Fruit fly (Drosophila melanogaster) whole organism, embryonic: ENCODE results near the gene CG43755.

ENCODE experiments used
- Antp ChIP-seq: fragments of 200-800 bp; sonication (Bioruptor generic); optimal IDR thresholded peaks from 3 replicates; lab custom pipeline; 2016; ENCODE audit warnings: missing biosample characterization, missing genetic modification characterization
- CG11398 ChIP-seq: fragments of 200-800 bp; sonication (Bioruptor generic); optimal IDR thresholded peaks from 2 replicates; lab custom pipeline; 2016; ENCODE audit warnings: missing biosample characterization, missing genetic modification characterization
- CG12769 ChIP-seq: fragments of 200-800 bp; sonication (Bioruptor generic); optimal IDR thresholded peaks from 2 replicates; lab custom pipeline; 2019; ENCODE audit warnings: missing biosample characterization, mild to moderate bottlenecking, missing genetic modification characterization, moderate library complexity
- CG13624 ChIP-seq: fragments of 200-800 bp; sonication (Bioruptor generic); optimal IDR thresholded peaks from 2 replicates; lab custom pipeline; 2016; ENCODE audit warnings: missing biosample characterization, missing genetic modification characterization
- CG13775 ChIP-seq: fragments of 200-800 bp; sonication (Bioruptor generic); optimal IDR thresholded peaks from 3 replicates; lab custom pipeline; 2017; ENCODE audit warnings: missing biosample characterization, mild to moderate bottlenecking, missing genetic modification characterization
- CG15514 ChIP-seq: fragments of 200-800 bp; sonication (Bioruptor generic); optimal IDR thresholded peaks from 3 replicates; lab custom pipeline; 2017; ENCODE audit warnings: missing biosample characterization, missing genetic modification characterization, mild to moderate bottlenecking, moderate library complexity, missing genetic modification reagents
- CG17829 ChIP-seq: fragments of 200-800 bp; optimal IDR thresholded peaks from 2 replicates; lab custom pipeline; 2019; ENCODE audit warnings: missing biosample characterization, mild to moderate bottlenecking, missing genetic modification characterization, moderate library complexity
- CG18599 ChIP-seq: fragments of 200-800 bp; sonication (Bioruptor generic); optimal IDR thresholded peaks from 3 replicates; lab custom pipeline; 2017; ENCODE audit warnings: missing biosample characterization, missing genetic modification characterization, mild to moderate bottlenecking, moderate library complexity, missing genetic modification reagents
- CG18764 ChIP-seq: fragments of 200-800 bp; sonication (Bioruptor generic); optimal IDR thresholded peaks from 3 replicates; lab custom pipeline; 2016; ENCODE audit warnings: missing biosample characterization, missing genetic modification characterization
- CG30020 ChIP-seq: fragments of 200-800 bp; optimal IDR thresholded peaks from 2 replicates; lab custom pipeline; 2019; ENCODE audit warnings: missing biosample characterization, mild to moderate bottlenecking, missing genetic modification characterization, moderate library complexity
- CG32767 ChIP-seq: fragments of 200-800 bp; sonication (Bioruptor generic); IDR thresholded peaks from 2 replicates; pipeline ENCODE4 v1.3.6; 2022; ENCODE audit warnings: missing biosample characterization, missing genetic modification characterization
- CG4730 ChIP-seq: fragments of 200-800 bp; sonication (Bioruptor generic); IDR thresholded peaks from 2 replicates; pipeline ENCODE4 v1.3.6; 2022; ENCODE audit warnings: missing biosample characterization, missing genetic modification characterization
- CG6683 ChIP-seq: fragments of 200-800 bp; sonication (Bioruptor generic); optimal IDR thresholded peaks from 2 replicates; lab custom pipeline; 2017; ENCODE audit warnings: missing biosample characterization, mild to moderate bottlenecking, missing genetic modification characterization, missing genetic modification reagents
- CG7987 ChIP-seq: fragments of 200-800 bp; sonication (Bioruptor generic); optimal IDR thresholded peaks from 2 replicates; lab custom pipeline; 2018; ENCODE audit warnings: missing biosample characterization, mild to moderate bottlenecking, missing genetic modification characterization, moderate library complexity
- CG8290 ChIP-seq, 3 experiments: fragments of 200-800 bp; sonication (Bioruptor generic); optimal IDR thresholded peaks; 2 replicates each; lab custom pipeline; 2016 to 2019; ENCODE audit warnings: missing biosample characterization in 3 of 3, missing genetic modification characterization in 3 of 3, mild to moderate bottlenecking in 2 of 3, moderate library complexity in 1 of 3
- CG9876 ChIP-seq: fragments of 200-800 bp; sonication (Bioruptor generic); optimal IDR thresholded peaks from 2 replicates; lab custom pipeline; 2016; ENCODE audit warnings: missing biosample characterization, missing genetic modification characterization
- CTCF ChIP-seq: fragments of 200-800 bp; sonication (Bioruptor generic); optimal IDR thresholded peaks from 2 replicates; lab custom pipeline; 2017; ENCODE audit warnings: missing biosample characterization, mild to moderate bottlenecking, missing genetic modification characterization, moderate library complexity
- D ChIP-seq, 2 experiments: fragments of 200-800 bp in 1 of 2; fragments of >200 bp in 1 of 2; sonication (Bioruptor generic) in 1 of 2; optimal IDR thresholded peaks; 2 replicates in 1 of 2; 3 replicates in 1 of 2; lab custom pipeline; 2017; ENCODE audit warnings: mild to moderate bottlenecking in 1 of 2, missing biosample characterization in 1 of 2, missing genetic modification characterization in 1 of 2, missing genetic modification reagents in 1 of 2
- Dll ChIP-seq: fragments of 200-800 bp; sonication (Bioruptor generic); IDR thresholded peaks from 4 replicates; pipeline ENCODE4 v1.3.6; 2022; ENCODE audit warnings: missing biosample characterization, missing genetic modification characterization; ENCODE audit not compliant: partially characterized antibody
- Dref ChIP-seq: fragments of 200-800 bp; sonication (Bioruptor generic); IDR thresholded peaks from 2 replicates; pipeline ENCODE4 v1.3.6; 2022; ENCODE audit warnings: missing biosample characterization, missing genetic modification characterization
- Hr3 ChIP-seq: fragments of 200-800 bp; sonication (Bioruptor generic); optimal IDR thresholded peaks from 3 replicates; lab custom pipeline; 2016; ENCODE audit warnings: missing biosample characterization, missing genetic modification characterization
- MESR4 ChIP-seq: fragments of 200-800 bp; sonication (Bioruptor generic); optimal IDR thresholded peaks from 2 replicates; lab custom pipeline; 2018; ENCODE audit warnings: missing biosample characterization, mild to moderate bottlenecking, missing genetic modification characterization, moderate library complexity
- Mad ChIP-seq: fragments of 200-800 bp; sonication (Bioruptor generic); optimal IDR thresholded peaks from 2 replicates; lab custom pipeline; 2016; ENCODE audit warnings: missing biosample characterization, missing genetic modification characterization
- Myb ChIP-seq: fragments of 200-800 bp; sonication (Bioruptor generic); optimal IDR thresholded peaks from 2 replicates; lab custom pipeline; 2016; ENCODE audit warnings: missing biosample characterization, missing genetic modification characterization
- Opbp ChIP-seq: fragments of 200-800 bp; sonication (Bioruptor generic); IDR thresholded peaks from 3 replicates; pipeline ENCODE4 v1.3.6; 2022; ENCODE audit warnings: missing biosample characterization, missing genetic modification characterization; ENCODE audit not compliant: partially characterized antibody
- Sin3A ChIP-seq: fragments of >200 bp; optimal IDR thresholded peaks from 2 replicates; lab custom pipeline; 2018
- ato ChIP-seq: fragments of 200-800 bp; sonication (Bioruptor generic); IDR thresholded peaks from 2 replicates; pipeline ENCODE4 v1.3.6; 2022; ENCODE audit warnings: missing biosample characterization, missing genetic modification characterization; ENCODE audit not compliant: partially characterized antibody
- bab2 ChIP-seq: fragments of 200-800 bp; sonication (Bioruptor generic); optimal IDR thresholded peaks from 2 replicates; lab custom pipeline; 2016; ENCODE audit warnings: missing biosample characterization, missing genetic modification characterization
- bbx ChIP-seq: fragments of 200-800 bp; sonication (Bioruptor generic); IDR thresholded peaks from 2 replicates; pipeline ENCODE4 v1.3.6; 2022; ENCODE audit warnings: missing biosample characterization, missing genetic modification characterization; ENCODE audit not compliant: partially characterized antibody
- bcd ChIP-seq: fragments of 200-800 bp; sonication (Bioruptor generic); optimal IDR thresholded peaks from 2 replicates; lab custom pipeline; 2017; ENCODE audit warnings: missing biosample characterization, mild to moderate bottlenecking, missing genetic modification characterization
- chn ChIP-seq: fragments of 200-800 bp; sonication (Bioruptor generic); optimal IDR thresholded peaks from 2 replicates; lab custom pipeline; 2016; ENCODE audit warnings: missing biosample characterization, missing genetic modification characterization
- crp ChIP-seq, 2 experiments: fragments of 200-800 bp; sonication (Bioruptor generic); optimal IDR thresholded peaks; 2 replicates in 1 of 2; 3 replicates in 1 of 2; lab custom pipeline; 2017; ENCODE audit warnings: missing biosample characterization in 2 of 2, missing genetic modification characterization in 2 of 2, mild to moderate bottlenecking in 1 of 2, moderate library complexity in 1 of 2
- disco-r ChIP-seq: fragments of 200-800 bp; sonication (Bioruptor generic); optimal IDR thresholded peaks from 2 replicates; lab custom pipeline; 2016; ENCODE audit warnings: missing biosample characterization, missing genetic modification characterization
- ems ChIP-seq: fragments of 200-800 bp; sonication (Bioruptor generic); optimal IDR thresholded peaks from 3 replicates; lab custom pipeline; 2016; ENCODE audit warnings: missing biosample characterization, missing genetic modification characterization
- ewg ChIP-seq: fragments of 200-800 bp; sonication (Bioruptor generic); optimal IDR thresholded peaks from 3 replicates; lab custom pipeline; 2017; ENCODE audit warnings: mild to moderate bottlenecking, missing biosample characterization, missing genetic modification reagents, missing genetic modification characterization
- gcm2 ChIP-seq: fragments of 200-800 bp; sonication (Bioruptor generic); optimal IDR thresholded peaks from 2 replicates; lab custom pipeline; 2016; ENCODE audit warnings: missing biosample characterization, missing genetic modification characterization
- her ChIP-seq: fragments of 200-800 bp; sonication (Bioruptor generic); optimal IDR thresholded peaks from 2 replicates; lab custom pipeline; 2016; ENCODE audit warnings: missing biosample characterization, missing genetic modification characterization
- knrl ChIP-seq: fragments of 200-800 bp; sonication (Bioruptor generic); IDR thresholded peaks from 3 replicates; pipeline ENCODE4 v1.3.6; 2022; ENCODE audit warnings: missing biosample characterization, missing genetic modification characterization; ENCODE audit not compliant: partially characterized antibody
- luna ChIP-seq: fragments of 200-800 bp; sonication (Bioruptor generic); optimal IDR thresholded peaks from 2 replicates; lab custom pipeline; 2016; ENCODE audit warnings: missing biosample characterization, missing genetic modification characterization
- nmo ChIP-seq: fragments of 200-800 bp; sonication (Bioruptor generic); optimal IDR thresholded peaks from 2 replicates; lab custom pipeline; 2018; ENCODE audit warnings: missing biosample characterization, mild to moderate bottlenecking, missing genetic modification characterization, moderate library complexity
- nom ChIP-seq: fragments of 200-800 bp; sonication (Bioruptor generic); optimal IDR thresholded peaks from 2 replicates; lab custom pipeline; 2017; ENCODE audit warnings: missing biosample characterization, missing genetic modification characterization, mild to moderate bottlenecking, moderate library complexity, missing genetic modification reagents
- phol ChIP-seq: fragments of 200-800 bp; sonication (Bioruptor generic); optimal IDR thresholded peaks from 3 replicates; lab custom pipeline; 2018; ENCODE audit warnings: missing biosample characterization, mild to moderate bottlenecking, missing genetic modification characterization, moderate library complexity
- sim ChIP-seq: fragments of 200-800 bp; sonication (Bioruptor generic); IDR thresholded peaks from 2 replicates; pipeline ENCODE4 v1.3.6; 2022; ENCODE audit warnings: missing biosample characterization, missing genetic modification characterization
- sisA ChIP-seq: fragments of 200-800 bp; sonication (Bioruptor generic); IDR thresholded peaks from 2 replicates; pipeline ENCODE4 v1.3.6; 2022; ENCODE audit warnings: missing biosample characterization, missing genetic modification characterization
- slbo ChIP-seq: fragments of 200-800 bp; sonication (Bioruptor generic); IDR thresholded peaks from 2 replicates; pipeline ENCODE4 v1.3.6; 2022; ENCODE audit warnings: missing biosample characterization, missing genetic modification characterization
- sob ChIP-seq: fragments of 200-800 bp; sonication (Bioruptor generic); IDR thresholded peaks from 2 replicates; pipeline ENCODE4 v1.3.6; 2022; ENCODE audit warnings: missing biosample characterization, missing genetic modification characterization
- stwl ChIP-seq: fragments of 200-800 bp; sonication (Bioruptor generic); optimal IDR thresholded peaks from 3 replicates; lab custom pipeline; 2018; ENCODE audit warnings: missing biosample characterization, mild to moderate bottlenecking, missing genetic modification characterization, moderate library complexity
- vvl ChIP-seq: fragments of 200-800 bp; sonication (Bioruptor generic); IDR thresholded peaks from 2 replicates; pipeline ENCODE4 v1.3.6; 2022; ENCODE audit warnings: missing biosample characterization, missing genetic modification characterization
- zen2 ChIP-seq: fragments of 200-800 bp; sonication (Bioruptor generic); IDR thresholded peaks from 3 replicates; pipeline ENCODE4 v1.3.6; 2022; ENCODE audit warnings: missing biosample characterization, missing genetic modification characterization; ENCODE audit not compliant: partially characterized antibody

Gene CG43755

DNA sequence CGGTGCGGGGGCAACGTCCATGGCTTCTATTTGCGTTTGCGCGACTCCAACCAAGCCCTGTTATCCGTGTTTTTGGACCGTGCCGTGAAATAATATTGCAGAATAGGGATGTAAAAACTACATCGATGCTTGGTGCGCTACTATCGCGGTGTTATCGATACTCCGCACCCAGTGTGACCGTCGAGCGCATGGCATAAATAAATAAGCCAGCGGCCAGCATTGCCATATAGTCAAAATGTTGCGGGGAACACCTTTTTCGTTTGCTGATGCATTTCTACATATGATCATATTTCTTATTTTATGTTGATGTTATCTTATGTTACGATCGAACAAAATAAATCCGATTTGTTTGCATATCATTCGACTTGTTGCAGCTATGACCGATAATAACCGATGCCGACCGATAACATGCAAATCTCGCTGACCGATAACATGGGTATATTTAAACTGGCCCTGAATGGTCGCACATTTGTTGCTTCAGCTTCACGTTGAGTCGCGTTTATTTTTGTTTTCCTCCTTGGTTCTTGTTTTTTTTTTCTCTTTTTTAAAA, 52.4 kb downstream of the CG43755 start, which contains the start of gene smo (continued):
- peak; percentile 29 for TF ChIP-seq CG9876 (GFP tag; lab: Kevin White, UChicago)
- TF ChIP-seq Myb (GFP tag; lab: Kevin White, UChicago) = peak; percentile 70
- TF ChIP-seq CG13775 (GFP tag; lab: Kevin White, UChicago) = peak; percentile 32
- peak; percentile 56 for TF ChIP-seq bcd (GFP tag; lab: Kevin White, UChicago)
- TF ChIP-seq Mad = peak; percentile 51
- peak; percentile 73 for TF ChIP-seq nmo
- peak; percentile 69 for TF ChIP-seq CG15514 (GFP tag; lab: Kevin White, UChicago)
- peak; percentile 100 for TF ChIP-seq Sin3A
- peak; percentile 37 for TF ChIP-seq ewg (GFP tag; lab: Kevin White, UChicago)
- TF ChIP-seq CG7987 (GFP tag; lab: Kevin White, UChicago) = no peak
- TF ChIP-seq knrl = peak; percentile 90
- TF ChIP-seq crp (GFP tag; optimal IDR thresholded peaks at IDR 0.05; lab: Kevin White, UChicago) = peak in 1 of 2 experiments; percentile 19
- peak; percentile 92 for TF ChIP-seq Dref (GFP tag; lab: Robert Waterston, UW)
- peak; percentile 52 for TF ChIP-seq CG30020 (tag; lab: Kevin White, UChicago)
- peak; percentile 34 for TF ChIP-seq disco-r (GFP tag; lab: Kevin White, UChicago)
- TF ChIP-seq CG17829 (tag; lab: Kevin White, UChicago) = peak; percentile 51
- no peak for TF ChIP-seq CG12769 (tag; lab: Kevin White, UChicago)
- peak; percentile 30 for TF ChIP-seq Antp (GFP tag; lab: Kevin White, UChicago)
- TF ChIP-seq CG18764 (GFP tag; lab: Kevin White, UChicago) = peak; percentile 50
- peak; percentile 27 for TF ChIP-seq CG11398 (GFP tag; lab: Kevin White, UChicago)
- TF ChIP-seq sisA (GFP tag; lab: Robert Waterston, UW) = peak; percentile 44; the same call in 1 of the 2 replicates
- peak; percentile 22 for TF ChIP-seq her
- TF ChIP-seq vvl (GFP tag; lab: Robert Waterston, UW) = peak; percentile 52; the same call in 1 of the 2 replicates
- peak; percentile 44; the same call in 1 of the 2 replicates for TF ChIP-seq slbo (GFP tag; lab: Robert Waterston, UW)
- TF ChIP-seq Hr3 (GFP tag; lab: Kevin White, UChicago) = peak; percentile 33
- peak; percentile 30 for TF ChIP-seq bab2 (GFP tag; lab: Kevin White, UChicago)
- TF ChIP-seq stwl (tag; lab: Kevin White, UChicago) = peak; percentile 81
- peak; percentile 34 for TF ChIP-seq ems (GFP tag; lab: Kevin White, UChicago)
- TF ChIP-seq Opbp (GFP tag; lab: Robert Waterston, UW) = peak; percentile 81
- TF ChIP-seq CG18599 = no peak
- peak; percentile 67 for TF ChIP-seq MESR4 (GFP tag; lab: Kevin White, UChicago)
- no peak for TF ChIP-seq CG4730 (GFP tag; lab: Robert Waterston, UW)
- peak; percentile 16 for TF ChIP-seq luna (GFP tag; lab: Kevin White, UChicago)
- TF ChIP-seq zen2 (GFP tag; lab: Robert Waterston, UW) = peak; percentile 57; the same call in 1 of the 3 replicates
- TF ChIP-seq nom = peak; percentile 23
- peak; percentile 64 for TF ChIP-seq phol (tag; lab: Kevin White, UChicago)
- TF ChIP-seq CG32767 (GFP tag; lab: Robert Waterston, UW) = 0 out of 2 replicates have a peak, but pooled peaks have one; percentile 13
- peak; percentile 86 for TF ChIP-seq Dll (GFP tag; lab: Robert Waterston, UW)
- TF ChIP-seq gcm2 (GFP tag; lab: Kevin White, UChicago) = no peak
- peak; percentile 81 for TF ChIP-seq ato (GFP tag; lab: Robert Waterston, UW)
- TF ChIP-seq CTCF (GFP tag; lab: Kevin White, UChicago) = no peak
- no peak for TF ChIP-seq CG6683
- TF ChIP-seq bbx (GFP tag; lab: Robert Waterston, UW) = peak; percentile 72
- peak; percentile 16 for TF ChIP-seq CG8290 (GFP tag; optimal IDR thresholded peaks at IDR 0.05; lab: Kevin White, UChicago)
- TF ChIP-seq CG8290 (tag; optimal IDR thresholded peaks at IDR 0.05; lab: Kevin White, UChicago) = no peak
- 0 out of 2 replicates have a peak, but pooled peaks have one; percentile 24 for TF ChIP-seq sob (GFP tag; lab: Robert Waterston, UW)
- TF ChIP-seq sim (GFP tag; lab: Robert Waterston, UW) = no peak
- TF ChIP-seq CG13624 (GFP tag; lab: Kevin White, UChicago) = peak; percentile 24
- peak; percentile 33 for TF ChIP-seq chn
- peak; percentile 84 for TF ChIP-seq D (optimal IDR thresholded peaks at IDR 0.05; lab: Kevin White, UChicago)
- no peak for TF ChIP-seq D (GFP tag; optimal IDR thresholded peaks at IDR 0.05; lab: Kevin White, UChicago)
